Fruit fly (Drosophila melanogaster) whole organism, embryonic: ENCODE measurements around the gene CG7409.

ENCODE experiments used
- Atf-2 ChIP-seq: fragments of 200-800 bp; sonication (Bioruptor generic); optimal IDR thresholded peaks from 2 replicates; lab custom pipeline; 2016; ENCODE audit warnings: missing biosample characterization, missing genetic modification characterization
- C15 ChIP-seq: fragments of 200-800 bp; sonication (Bioruptor generic); IDR thresholded peaks from 3 replicates; pipeline ENCODE4 v1.3.6; 2022; ENCODE audit warnings: missing biosample characterization, missing genetic modification characterization
- CG10979 ChIP-seq: fragments of 200-800 bp; sonication (Bioruptor generic); optimal IDR thresholded peaks from 2 replicates; lab custom pipeline; 2018; ENCODE audit warnings: missing biosample characterization, mild to moderate bottlenecking, missing genetic modification characterization, moderate library complexity
- CG12155 ChIP-seq: fragments of 200-800 bp; sonication (Bioruptor generic); optimal IDR thresholded peaks from 3 replicates; lab custom pipeline; 2016; ENCODE audit warnings: missing biosample characterization, missing genetic modification characterization
- CG12744 ChIP-seq: fragments of 200-800 bp; sonication (Bioruptor generic); optimal IDR thresholded peaks from 2 replicates; lab custom pipeline; 2016; ENCODE audit warnings: missing biosample characterization, missing genetic modification characterization
- CG13123 ChIP-seq: fragments of 200-800 bp; sonication (Bioruptor generic); optimal IDR thresholded peaks from 2 replicates; lab custom pipeline; 2016; ENCODE audit warnings: missing biosample characterization, missing genetic modification characterization
- CG13424 ChIP-seq: fragments of 200-800 bp; sonication (Bioruptor generic); optimal IDR thresholded peaks from 2 replicates; lab custom pipeline; 2019; ENCODE audit warnings: missing biosample characterization, mild to moderate bottlenecking, missing genetic modification characterization, moderate library complexity
- CG13775 ChIP-seq: fragments of 200-800 bp; sonication (Bioruptor generic); optimal IDR thresholded peaks from 3 replicates; lab custom pipeline; 2017; ENCODE audit warnings: missing biosample characterization, mild to moderate bottlenecking, missing genetic modification characterization
- CG14014 ChIP-seq: fragments of 200-800 bp; sonication (Bioruptor generic); IDR thresholded peaks from 2 replicates; pipeline ENCODE4 v1.3.6; 2022; ENCODE audit warnings: missing biosample characterization, missing genetic modification characterization
- CG15011 ChIP-seq: fragments of 200-800 bp; sonication (Bioruptor generic); optimal IDR thresholded peaks from 3 replicates; lab custom pipeline; 2018; ENCODE audit warnings: missing biosample characterization, mild to moderate bottlenecking, missing genetic modification characterization
- CG1647 ChIP-seq: fragments of 200-800 bp; sonication (Bioruptor generic); optimal IDR thresholded peaks from 3 replicates; lab custom pipeline; 2016; ENCODE audit warnings: missing biosample characterization, missing genetic modification characterization
- CG16813 ChIP-seq: fragments of 200-800 bp; sonication (Bioruptor generic); IDR thresholded peaks from 3 replicates; pipeline ENCODE4 v1.3.6; 2022; ENCODE audit warnings: missing biosample characterization, missing genetic modification characterization; ENCODE audit not compliant: partially characterized antibody
- CG17359 ChIP-seq: fragments of 200-800 bp; sonication (Bioruptor generic); optimal IDR thresholded peaks from 3 replicates; lab custom pipeline; 2018; ENCODE audit warnings: missing biosample characterization, mild to moderate bottlenecking, missing genetic modification characterization, moderate library complexity
- CG17385 ChIP-seq: fragments of 200-800 bp; sonication (Bioruptor generic); optimal IDR thresholded peaks from 3 replicates; lab custom pipeline; 2018; ENCODE audit warnings: missing biosample characterization, mild to moderate bottlenecking, missing genetic modification characterization
- CG17568 ChIP-seq: fragments of 200-800 bp; sonication (Bioruptor generic); optimal IDR thresholded peaks from 2 replicates; lab custom pipeline; 2018; ENCODE audit warnings: missing biosample characterization, mild to moderate bottlenecking, missing genetic modification characterization, moderate library complexity
- CG18262 ChIP-seq: fragments of 200-800 bp; optimal IDR thresholded peaks from 3 replicates; lab custom pipeline; 2019; ENCODE audit warnings: missing biosample characterization, mild to moderate bottlenecking, missing genetic modification characterization, moderate library complexity
- CG18599 ChIP-seq: fragments of 200-800 bp; sonication (Bioruptor generic); optimal IDR thresholded peaks from 3 replicates; lab custom pipeline; 2017; ENCODE audit warnings: missing biosample characterization, missing genetic modification characterization, mild to moderate bottlenecking, moderate library complexity, missing genetic modification reagents
- CG32532 ChIP-seq: fragments of 200-800 bp; sonication (Bioruptor generic); IDR thresholded peaks from 2 replicates; pipeline ENCODE4 v1.3.6; 2022; ENCODE audit warnings: missing biosample characterization, missing genetic modification characterization
- CG4360 ChIP-seq: fragments of 200-800 bp; sonication (Bioruptor generic); IDR thresholded peaks from 2 replicates; pipeline ENCODE4 v1.3.6; 2022; ENCODE audit warnings: missing biosample characterization, missing genetic modification characterization
- CG4617 ChIP-seq: fragments of 200-800 bp; sonication (Bioruptor generic); optimal IDR thresholded peaks from 3 replicates; lab custom pipeline; 2016; ENCODE audit warnings: missing biosample characterization, missing genetic modification characterization, borderline replicate concordance
- CG5953 ChIP-seq: fragments of 200-800 bp; sonication (Bioruptor generic); IDR thresholded peaks from 2 replicates; pipeline ENCODE4 v1.3.6; 2022; ENCODE audit warnings: missing biosample characterization, missing genetic modification characterization
- CG6175 ChIP-seq: fragments of 200-800 bp; sonication (Bioruptor generic); IDR thresholded peaks from 3 replicates; pipeline ENCODE4 v1.3.6; 2022; ENCODE audit warnings: missing biosample characterization, missing genetic modification characterization
- CG6813 ChIP-seq: fragments of 200-800 bp; sonication (Bioruptor generic); optimal IDR thresholded peaks from 2 replicates; lab custom pipeline; 2017; ENCODE audit warnings: missing biosample characterization, missing genetic modification characterization, mild to moderate bottlenecking, moderate library complexity, missing genetic modification reagents
- CG8281 ChIP-seq: fragments of 200-800 bp; sonication (Bioruptor generic); optimal IDR thresholded peaks from 2 replicates; lab custom pipeline; 2018; ENCODE audit warnings: missing biosample characterization, mild to moderate bottlenecking, missing genetic modification characterization, moderate library complexity
- CG8924 ChIP-seq: fragments of 200-800 bp; optimal IDR thresholded peaks from 3 replicates; lab custom pipeline; 2019; ENCODE audit warnings: missing biosample characterization, mild to moderate bottlenecking, missing genetic modification characterization, moderate library complexity
- CG9437 ChIP-seq: fragments of 200-800 bp; sonication (Bioruptor generic); optimal IDR thresholded peaks from 2 replicates; lab custom pipeline; 2018; ENCODE audit warnings: missing biosample characterization, mild to moderate bottlenecking, missing genetic modification characterization
- CG9797 ChIP-seq: fragments of 200-800 bp; sonication (Bioruptor generic); optimal IDR thresholded peaks from 3 replicates; lab custom pipeline; 2018; ENCODE audit warnings: missing biosample characterization, mild to moderate bottlenecking, missing genetic modification characterization
- CrebB ChIP-seq: fragments of 200-800 bp; sonication (Bioruptor generic); optimal IDR thresholded peaks from 3 replicates; lab custom pipeline; 2018; ENCODE audit warnings: missing biosample characterization, mild to moderate bottlenecking, missing genetic modification characterization
- Eip74EF ChIP-seq, 2 experiments: fragments of 200-800 bp in 1 of 2; fragments of >200 bp in 1 of 2; sonication (Bioruptor generic) in 1 of 2; optimal IDR thresholded peaks; 2 replicates each; lab custom pipeline; 2017 to 2019; ENCODE audit warnings: missing biosample characterization in 2 of 2, missing genetic modification characterization in 2 of 2, mild to moderate bottlenecking in 1 of 2, moderate library complexity in 1 of 2
- Gug ChIP-seq: fragments of 200-800 bp; sonication (Bioruptor generic); IDR thresholded peaks from 4 replicates; pipeline ENCODE4 v1.3.6; 2022; ENCODE audit warnings: missing biosample characterization, missing genetic modification characterization
- HLH3B ChIP-seq: fragments of 200-800 bp; sonication (Bioruptor generic); IDR thresholded peaks from 2 replicates; pipeline ENCODE4 v1.3.6; 2022; ENCODE audit warnings: missing biosample characterization, missing genetic modification characterization
- Hr3 ChIP-seq: fragments of 200-800 bp; sonication (Bioruptor generic); optimal IDR thresholded peaks from 3 replicates; lab custom pipeline; 2016; ENCODE audit warnings: missing biosample characterization, missing genetic modification characterization
- NK7.1 ChIP-seq: fragments of 200-800 bp; sonication (Bioruptor generic); optimal IDR thresholded peaks from 3 replicates; lab custom pipeline; 2016; ENCODE audit warnings: missing biosample characterization, missing genetic modification characterization
- Pdp1 ChIP-seq, 2 experiments: fragments of 200-800 bp; sonication (Bioruptor generic); optimal IDR thresholded peaks; 3 replicates each; lab custom pipeline; 2016; ENCODE audit warnings: missing biosample characterization in 2 of 2, missing genetic modification characterization in 2 of 2, mild to moderate bottlenecking in 1 of 2, moderate library complexity in 1 of 2
- btn ChIP-seq: fragments of 200-800 bp; sonication (Bioruptor generic); optimal IDR thresholded peaks from 2 replicates; lab custom pipeline; 2016; ENCODE audit warnings: missing biosample characterization, missing genetic modification characterization
- da ChIP-seq: fragments of 200-800 bp; sonication (Bioruptor generic); optimal IDR thresholded peaks from 2 replicates; lab custom pipeline; 2016; ENCODE audit warnings: missing biosample characterization, missing genetic modification characterization
- exex ChIP-seq: fragments of 200-800 bp; sonication (Bioruptor generic); optimal IDR thresholded peaks from 4 replicates; lab custom pipeline; 2018; ENCODE audit warnings: missing biosample characterization, mild to moderate bottlenecking, missing genetic modification characterization, moderate library complexity
- eyg ChIP-seq: fragments of 200-800 bp; sonication (Bioruptor generic); optimal IDR thresholded peaks from 3 replicates; lab custom pipeline; 2016; ENCODE audit warnings: missing biosample characterization, missing genetic modification characterization
- gce ChIP-seq: fragments of 200-800 bp; sonication (Bioruptor generic); IDR thresholded peaks from 3 replicates; pipeline ENCODE4 v1.3.6; 2022; ENCODE audit warnings: missing biosample characterization, missing genetic modification characterization
- gsb-n ChIP-seq: fragments of 200-800 bp; sonication (Bioruptor generic); optimal IDR thresholded peaks from 3 replicates; lab custom pipeline; 2018; ENCODE audit warnings: missing biosample characterization, mild to moderate bottlenecking, missing genetic modification characterization
- insv ChIP-seq, 2 experiments: fragments of 200-800 bp; sonication (Bioruptor generic); optimal IDR thresholded peaks; 3 replicates each; lab custom pipeline; 2016 to 2018; ENCODE audit warnings: missing biosample characterization in 2 of 2, missing genetic modification characterization in 2 of 2
- kah ChIP-seq: fragments of 200-800 bp; sonication (Bioruptor generic); optimal IDR thresholded peaks from 2 replicates; lab custom pipeline; 2018; ENCODE audit warnings: missing biosample characterization, mild to moderate bottlenecking, missing genetic modification characterization
- odd ChIP-seq: fragments of 200-800 bp; sonication (Bioruptor generic); optimal IDR thresholded peaks from 2 replicates; lab custom pipeline; 2017; ENCODE audit warnings: missing biosample characterization, mild to moderate bottlenecking, missing genetic modification characterization
- otp ChIP-seq: fragments of 200-800 bp; sonication (Bioruptor generic); IDR thresholded peaks from 3 replicates; pipeline ENCODE4, ENCODE4 v1.3.6; 2022; ENCODE audit warnings: missing biosample characterization, missing genetic modification characterization
- p53 ChIP-seq: fragments of 200-800 bp; sonication (Bioruptor generic); optimal IDR thresholded peaks from 2 replicates; lab custom pipeline; 2016; ENCODE audit warnings: missing biosample characterization, missing genetic modification characterization
- pan ChIP-seq, 4 experiments: fragments of >200 bp in 3 of 4; fragments of 200-800 bp in 1 of 4; sonication (Bioruptor generic) in 1 of 4; optimal IDR thresholded peaks in 3 of 4; IDR thresholded peaks in 1 of 4; 2 replicates each; pipeline versions ENCODE4 v1.3.6 to Lab custom; 2017 to 2022; ENCODE audit warnings: missing biosample characterization in 2 of 4, missing genetic modification characterization in 2 of 4, mixed read lengths in 1 of 4
- phol ChIP-seq: fragments of 200-800 bp; sonication (Bioruptor generic); optimal IDR thresholded peaks from 3 replicates; lab custom pipeline; 2018; ENCODE audit warnings: missing biosample characterization, mild to moderate bottlenecking, missing genetic modification characterization, moderate library complexity
- salm ChIP-seq: fragments of 200-800 bp; sonication (Bioruptor generic); optimal IDR thresholded peaks from 2 replicates; lab custom pipeline; 2018; ENCODE audit warnings: missing biosample characterization, mild to moderate bottlenecking, missing genetic modification characterization
- sd ChIP-seq: fragments of 200-800 bp; sonication (Bioruptor generic); optimal IDR thresholded peaks from 3 replicates; lab custom pipeline; 2018; ENCODE audit warnings: missing biosample characterization, mild to moderate bottlenecking, missing genetic modification characterization, moderate library complexity

Gene CG7409

dm6 chr3L:7782051-7782682 lies 28.0 kb downstream of the CG7409 start (continued):
- no peak for TF ChIP-seq CG18599
- TF ChIP-seq C15 = no peak
- TF ChIP-seq salm = peak; percentile 39
- TF ChIP-seq Atf-2 (GFP tag; lab: Kevin White, UChicago) = no peak
- peak; percentile 24 for TF ChIP-seq CG13424 (tag; lab: Kevin White, UChicago)
- peak; percentile 6 for TF ChIP-seq CG17385 (GFP tag; lab: Kevin White, UChicago)
- peak; percentile 63 for TF ChIP-seq CG6813
- no peak for TF ChIP-seq phol
- TF ChIP-seq CG18262 (tag; lab: Kevin White, UChicago) = no peak
- no peak for TF ChIP-seq CG8924
- TF ChIP-seq CG6175 = no peak
- no peak for TF ChIP-seq Pdp1 (GFP tag; optimal IDR thresholded peaks at IDR 0.05; lab: Kevin White, UChicago)
- no peak for TF ChIP-seq da
- TF ChIP-seq CG16813 (GFP tag; lab: Robert Waterston, UW) = no peak
- TF ChIP-seq CG13775 (GFP tag; lab: Kevin White, UChicago) = no peak
- TF ChIP-seq p53 (GFP tag; lab: Kevin White, UChicago) = no peak
- TF ChIP-seq btn (GFP tag; lab: Kevin White, UChicago) = no peak
- no peak for TF ChIP-seq Hr3 (GFP tag; lab: Kevin White, UChicago)
- TF ChIP-seq CG8281 (tag; lab: Kevin White, UChicago) = peak; percentile 12
- TF ChIP-seq CG10979 = no peak
- no peak for TF ChIP-seq CG32532 (GFP tag; lab: Robert Waterston, UW)
- peak; percentile 4 for TF ChIP-seq CrebB
- TF ChIP-seq Eip74EF (GFP tag; optimal IDR thresholded peaks at IDR 0.05; lab: Kevin White, UChicago) = peak in 1 of 2 experiments; percentile 25
- peak; percentile 46 for TF ChIP-seq CG15011 (GFP tag; lab: Kevin White, UChicago)
- peak; percentile 36; the same call in 1 of the 2 replicates for TF ChIP-seq HLH3B (GFP tag; lab: Robert Waterston, UW)
- TF ChIP-seq CG5953 = 0 out of 2 replicates have a peak, but pooled peaks have one; percentile 36
- peak; percentile 7 for TF ChIP-seq CG12744 (GFP tag; lab: Kevin White, UChicago)
- TF ChIP-seq gce (GFP tag; lab: Robert Waterston, UW) = no peak
- peak; percentile 12 for TF ChIP-seq odd (GFP tag; lab: Kevin White, UChicago)
- no peak for TF ChIP-seq CG9437 (GFP tag; lab: Kevin White, UChicago)
- no peak for TF ChIP-seq kah
- no peak for TF ChIP-seq CG9797 (GFP tag; lab: Kevin White, UChicago)
- peak; percentile 19 for TF ChIP-seq eyg
- TF ChIP-seq CG17568 (GFP tag; lab: Kevin White, UChicago) = peak; percentile 14
- peak; percentile 81 for TF ChIP-seq sd (tag; lab: Kevin White, UChicago)
- TF ChIP-seq CG17359 = peak; percentile 16
- TF ChIP-seq CG4360 = peak; percentile 5; the same call in 1 of the 2 replicates
- no peak for TF ChIP-seq CG4617 (GFP tag; lab: Kevin White, UChicago)
- TF ChIP-seq CG14014 (GFP tag; lab: Robert Waterston, UW) = peak; percentile 70; the same call in 1 of the 2 replicates
- no peak for TF ChIP-seq insv (GFP tag; optimal IDR thresholded peaks at IDR 0.05; lab: Kevin White, UChicago)
- peak; percentile 1 for TF ChIP-seq gsb-n (tag; lab: Kevin White, UChicago)
- TF ChIP-seq otp (GFP tag; lab: Robert Waterston, UW) = no peak
- no peak for TF ChIP-seq CG1647 (GFP tag; lab: Kevin White, UChicago)
- TF ChIP-seq CG12155 (GFP tag; lab: Kevin White, UChicago) = no peak
- TF ChIP-seq pan (optimal IDR thresholded peaks at IDR 0.05; lab: Kevin White, UChicago) = no peak
- TF ChIP-seq pan (GFP tag; optimal IDR thresholded peaks at IDR 0.05 in 1 of 2, IDR thresholded peaks at IDR 0.05 in 1 of 2) = no peak
- no peak for TF ChIP-seq Gug
- peak; percentile 94 for TF ChIP-seq exex (tag; lab: Kevin White, UChicago)
- no peak for TF ChIP-seq NK7.1 (GFP tag; lab: Kevin White, UChicago)
- no peak for TF ChIP-seq CG13123 (GFP tag; lab: Kevin White, UChicago)
